Fruit fly (Drosophila melanogaster) whole organism, embryonic: Measurements from ENCODE around the gene CG14856.

Source experiments
- CG10147 ChIP-seq: fragments of 200-800 bp; sonication (Bioruptor generic); optimal IDR thresholded peaks from 2 replicates; lab custom pipeline; 2019; ENCODE audit warnings: missing biosample characterization, mild to moderate bottlenecking, missing genetic modification characterization, moderate library complexity
- CG11456 ChIP-seq: fragments of 200-800 bp; sonication (Bioruptor generic); IDR thresholded peaks from 3 replicates; pipeline ENCODE4 v1.3.6; 2022; ENCODE audit warnings: missing biosample characterization, missing genetic modification characterization
- CG11504 ChIP-seq: fragments of 200-800 bp; sonication (Bioruptor generic); optimal IDR thresholded peaks from 3 replicates; lab custom pipeline; 2019; ENCODE audit warnings: missing biosample characterization, mild to moderate bottlenecking, missing genetic modification characterization, moderate library complexity
- CG1233 ChIP-seq: fragments of 200-800 bp; sonication (Bioruptor generic); optimal IDR thresholded peaks from 4 replicates; lab custom pipeline; 2018; ENCODE audit warnings: missing biosample characterization, mild to moderate bottlenecking, missing genetic modification characterization
- CG13894 ChIP-seq: fragments of 200-800 bp; sonication (Bioruptor generic); optimal IDR thresholded peaks from 3 replicates; lab custom pipeline; 2018; ENCODE audit warnings: missing biosample characterization, mild to moderate bottlenecking, missing genetic modification characterization, moderate library complexity
- CG17361 ChIP-seq: fragments of 200-800 bp; sonication (Bioruptor generic); IDR thresholded peaks from 3 replicates; pipeline ENCODE4 v1.3.6; 2022; ENCODE audit warnings: missing biosample characterization, missing genetic modification characterization
- CG18262 ChIP-seq: fragments of 200-800 bp; optimal IDR thresholded peaks from 3 replicates; lab custom pipeline; 2019; ENCODE audit warnings: missing biosample characterization, mild to moderate bottlenecking, missing genetic modification characterization, moderate library complexity
- CG2116 ChIP-seq: fragments of 200-800 bp; sonication (Bioruptor generic); optimal IDR thresholded peaks from 3 replicates; lab custom pipeline; 2018; ENCODE audit warnings: missing biosample characterization, mild to moderate bottlenecking, missing genetic modification characterization
- CG30403 ChIP-seq: fragments of 200-800 bp; sonication (Bioruptor generic); optimal IDR thresholded peaks from 3 replicates; lab custom pipeline; 2016; ENCODE audit warnings: missing biosample characterization, missing genetic modification characterization
- CG3726 ChIP-seq: fragments of 200-800 bp; sonication (Bioruptor generic); IDR thresholded peaks from 3 replicates; pipeline ENCODE4, ENCODE4 v1.3.6; 2022; ENCODE audit warnings: missing biosample characterization, missing genetic modification characterization
- CG6175 ChIP-seq: fragments of 200-800 bp; sonication (Bioruptor generic); IDR thresholded peaks from 3 replicates; pipeline ENCODE4 v1.3.6; 2022; ENCODE audit warnings: missing biosample characterization, missing genetic modification characterization
- CG7839 ChIP-seq: fragments of 200-800 bp; sonication (Bioruptor generic); optimal IDR thresholded peaks from 3 replicates; lab custom pipeline; 2018; ENCODE audit warnings: missing biosample characterization, mild to moderate bottlenecking, missing genetic modification characterization, moderate library complexity
- CG8388 ChIP-seq: fragments of 200-800 bp; sonication (Bioruptor generic); optimal IDR thresholded peaks from 2 replicates; lab custom pipeline; 2019; ENCODE audit warnings: missing biosample characterization, mild to moderate bottlenecking, missing genetic modification characterization, moderate library complexity
- CG9215 ChIP-seq: fragments of 200-800 bp; sonication (Bioruptor generic); IDR thresholded peaks from 2 replicates; pipeline ENCODE4 v1.3.6; 2022; ENCODE audit warnings: missing biosample characterization, missing genetic modification characterization
- CoRest ChIP-seq: fragments of 200-800 bp; sonication (Bioruptor generic); optimal IDR thresholded peaks from 3 replicates; lab custom pipeline; 2018; ENCODE audit warnings: missing biosample characterization, mild to moderate bottlenecking, missing genetic modification characterization, moderate library complexity
- Dad ChIP-seq: fragments of 200-800 bp; sonication (Bioruptor generic); optimal IDR thresholded peaks from 3 replicates; lab custom pipeline; 2016; ENCODE audit warnings: missing biosample characterization, missing genetic modification characterization
- Dek ChIP-seq: fragments of 200-800 bp; sonication (Bioruptor generic); optimal IDR thresholded peaks from 3 replicates; lab custom pipeline; 2019; ENCODE audit warnings: missing biosample characterization, mild to moderate bottlenecking, missing genetic modification characterization, moderate library complexity
- Elba2 ChIP-seq: fragments of 200-800 bp; sonication (Bioruptor generic); optimal IDR thresholded peaks from 3 replicates; lab custom pipeline; 2016; ENCODE audit warnings: missing biosample characterization, missing genetic modification characterization
- Hr51 ChIP-seq, 2 experiments: fragments of 200-800 bp; sonication (Bioruptor generic); optimal IDR thresholded peaks; 2 replicates in 1 of 2; 3 replicates in 1 of 2; lab custom pipeline; 2016 to 2018; ENCODE audit warnings: missing biosample characterization in 2 of 2, missing genetic modification characterization in 2 of 2, mild to moderate bottlenecking in 1 of 2, moderate library complexity in 1 of 2
- Lim3 ChIP-seq: fragments of 200-800 bp; sonication (Bioruptor generic); IDR thresholded peaks from 2 replicates; pipeline ENCODE4 v1.3.6; 2022; ENCODE audit warnings: missing biosample characterization, missing genetic modification characterization
- MESR4 ChIP-seq: fragments of 200-800 bp; sonication (Bioruptor generic); optimal IDR thresholded peaks from 2 replicates; lab custom pipeline; 2018; ENCODE audit warnings: missing biosample characterization, mild to moderate bottlenecking, missing genetic modification characterization, moderate library complexity
- NC2α ChIP-seq: fragments of 200-800 bp; sonication (Bioruptor generic); optimal IDR thresholded peaks from 2 replicates; lab custom pipeline; 2016; ENCODE audit warnings: missing biosample characterization, missing genetic modification characterization
- Neu2 ChIP-seq: fragments of 200-800 bp; sonication (Bioruptor generic); optimal IDR thresholded peaks from 3 replicates; lab custom pipeline; 2016; ENCODE audit warnings: missing biosample characterization, missing genetic modification characterization, borderline replicate concordance
- Oli ChIP-seq: fragments of 200-800 bp; sonication (Bioruptor generic); optimal IDR thresholded peaks from 2 replicates; lab custom pipeline; 2018; ENCODE audit warnings: missing biosample characterization, mild to moderate bottlenecking, missing genetic modification characterization, moderate library complexity
- PHDP ChIP-seq: fragments of 200-800 bp; sonication (Bioruptor generic); optimal IDR thresholded peaks from 3 replicates; lab custom pipeline; 2018; ENCODE audit warnings: missing biosample characterization, mild to moderate bottlenecking, missing genetic modification characterization, moderate library complexity
- Sox102F ChIP-seq: fragments of 200-800 bp; sonication (Bioruptor generic); optimal IDR thresholded peaks from 2 replicates; lab custom pipeline; 2018; ENCODE audit warnings: missing biosample characterization, mild to moderate bottlenecking, missing genetic modification characterization, moderate library complexity
- Stat92E ChIP-seq, 3 experiments: fragments of >200 bp in 2 of 3; fragments of 200-800 bp in 1 of 3; sonication (Bioruptor generic) in 1 of 3; optimal IDR thresholded peaks; 2 replicates each; lab custom pipeline; 2017 to 2019; ENCODE audit warnings: missing biosample characterization in 3 of 3, missing genetic modification characterization in 3 of 3, mild to moderate bottlenecking in 1 of 3, moderate library complexity in 1 of 3
- Trl ChIP-seq, 3 experiments: fragments of >200 bp in 2 of 3; fragments of 200-800 bp in 1 of 3; sonication (Bioruptor generic) in 1 of 3; optimal IDR thresholded peaks; 2 replicates in 1 of 3; 3 replicates in 2 of 3; lab custom pipeline; 2016 to 2017; ENCODE audit warnings: missing biosample characterization in 1 of 3, missing genetic modification characterization in 1 of 3
- ab ChIP-seq: fragments of 200-800 bp; sonication (Bioruptor generic); optimal IDR thresholded peaks from 2 replicates; lab custom pipeline; 2016; ENCODE audit warnings: missing biosample characterization, missing genetic modification characterization
- bab2 ChIP-seq: fragments of 200-800 bp; sonication (Bioruptor generic); optimal IDR thresholded peaks from 2 replicates; lab custom pipeline; 2016; ENCODE audit warnings: missing biosample characterization, missing genetic modification characterization
- bsh ChIP-seq, 2 experiments: fragments of 200-800 bp; sonication (Bioruptor generic); optimal IDR thresholded peaks; 2 replicates each; lab custom pipeline; 2017 to 2018; ENCODE audit warnings: mild to moderate bottlenecking in 2 of 2, missing biosample characterization in 2 of 2, missing genetic modification characterization in 2 of 2, moderate library complexity in 1 of 2
- btn ChIP-seq: fragments of 200-800 bp; sonication (Bioruptor generic); optimal IDR thresholded peaks from 2 replicates; lab custom pipeline; 2016; ENCODE audit warnings: missing biosample characterization, missing genetic modification characterization
- caup ChIP-seq: fragments of 200-800 bp; sonication (Bioruptor generic); optimal IDR thresholded peaks from 3 replicates; lab custom pipeline; 2017; ENCODE audit warnings: missing biosample characterization, mild to moderate bottlenecking, missing genetic modification characterization, moderate library complexity; ENCODE audit not compliant: severe bottlenecking
- crc ChIP-seq: fragments of 200-800 bp; sonication (Bioruptor generic); optimal IDR thresholded peaks from 2 replicates; lab custom pipeline; 2016; ENCODE audit warnings: missing biosample characterization, missing genetic modification characterization
- eve ChIP-seq, 2 experiments: fragments of >200 bp; optimal IDR thresholded peaks; 2 replicates each; lab custom pipeline; 2017; ENCODE audit warnings: missing biosample characterization in 2 of 2, missing genetic modification characterization in 2 of 2
- fd102C ChIP-seq: fragments of 200-800 bp; sonication (Bioruptor generic); optimal IDR thresholded peaks from 2 replicates; lab custom pipeline; 2018; ENCODE audit warnings: missing biosample characterization, mild to moderate bottlenecking, missing genetic modification characterization, moderate library complexity
- fd64A ChIP-seq: fragments of 200-800 bp; sonication (Bioruptor generic); optimal IDR thresholded peaks from 3 replicates; lab custom pipeline; 2018; ENCODE audit warnings: missing biosample characterization, mild to moderate bottlenecking, missing genetic modification characterization
- gcm ChIP-seq: fragments of 200-800 bp; sonication (Bioruptor generic); optimal IDR thresholded peaks from 2 replicates; lab custom pipeline; 2019; ENCODE audit warnings: missing biosample characterization, mild to moderate bottlenecking, missing genetic modification characterization, moderate library complexity
- gem ChIP-seq: fragments of 200-800 bp; sonication (Bioruptor generic); optimal IDR thresholded peaks from 2 replicates; lab custom pipeline; 2019; ENCODE audit warnings: missing biosample characterization, mild to moderate bottlenecking, missing genetic modification characterization, moderate library complexity
- gt ChIP-seq: fragments of 200-800 bp; sonication (Bioruptor generic); IDR thresholded peaks from 2 replicates; pipeline ENCODE4 v1.3.6; 2022; ENCODE audit warnings: missing biosample characterization, missing genetic modification characterization
- kay ChIP-seq: fragments of 200-800 bp; sonication (Bioruptor generic); optimal IDR thresholded peaks from 2 replicates; lab custom pipeline; 2016; ENCODE audit warnings: missing biosample characterization, missing genetic modification characterization
- phol ChIP-seq: fragments of 200-800 bp; sonication (Bioruptor generic); optimal IDR thresholded peaks from 3 replicates; lab custom pipeline; 2018; ENCODE audit warnings: missing biosample characterization, mild to moderate bottlenecking, missing genetic modification characterization, moderate library complexity
- row ChIP-seq: fragments of 200-800 bp; sonication (Bioruptor generic); IDR thresholded peaks from 3 replicates; pipeline ENCODE4 v1.3.6; 2022; ENCODE audit warnings: missing biosample characterization, missing genetic modification characterization
- run ChIP-seq: fragments of 200-800 bp; sonication (Bioruptor generic); optimal IDR thresholded peaks from 3 replicates; lab custom pipeline; 2018; ENCODE audit warnings: missing biosample characterization, mild to moderate bottlenecking, missing genetic modification characterization
- schlank ChIP-seq: fragments of 200-800 bp; sonication (Bioruptor generic); optimal IDR thresholded peaks from 2 replicates; lab custom pipeline; 2018; ENCODE audit warnings: missing biosample characterization, mild to moderate bottlenecking, missing genetic modification characterization
- sd ChIP-seq: fragments of 200-800 bp; sonication (Bioruptor generic); optimal IDR thresholded peaks from 3 replicates; lab custom pipeline; 2018; ENCODE audit warnings: missing biosample characterization, mild to moderate bottlenecking, missing genetic modification characterization, moderate library complexity
- slou ChIP-seq: fragments of 200-800 bp; sonication (Bioruptor generic); optimal IDR thresholded peaks from 3 replicates; lab custom pipeline; 2016; ENCODE audit warnings: missing biosample characterization, missing genetic modification characterization
- ssp ChIP-seq: fragments of 200-800 bp; sonication (Bioruptor generic); IDR thresholded peaks from 2 replicates; pipeline ENCODE4 v1.3.6; 2022; ENCODE audit warnings: missing biosample characterization, missing genetic modification characterization
- tx ChIP-seq: fragments of 200-800 bp; sonication (Bioruptor generic); optimal IDR thresholded peaks from 2 replicates; lab custom pipeline; 2016; ENCODE audit warnings: missing biosample characterization, missing genetic modification characterization

CG14856 gene

dm6 chr3R:14779733-14780278 lies 19.0 kb upstream of the CG14856 start (continued):
- TF ChIP-seq run (no peak), gcm (GFP tag; lab: Kevin White, UChicago) (no peak), phol (peak; percentile 10), Lim3 (GFP tag; lab: Robert Waterston, UW) (no peak), CG10147 (GFP tag; lab: Kevin White, UChicago) (no peak), eve (GFP tag; optimal IDR thresholded peaks at IDR 0.05; lab: Kevin White, UChicago) (peak in 1 of 2 experiments; percentile 58), ssp (GFP tag; lab: Robert Waterston, UW) (no peak), btn (GFP tag; lab: Kevin White, UChicago) (no peak), fd102C (GFP tag; lab: Kevin White, UChicago) (no peak), Dek (tag; lab: Kevin White, UChicago) (no peak), schlank (tag; lab: Kevin White, UChicago) (no peak), MESR4 (no peak), NC2α (GFP tag; lab: Kevin White, UChicago) (no peak), caup (GFP tag; lab: Kevin White, UChicago) (no peak), ab (no peak), Sox102F (peak; percentile 52), CG3726 (GFP tag; lab: Robert Waterston, UW) (no peak), bsh (GFP tag; optimal IDR thresholded peaks at IDR 0.05; lab: Kevin White, UChicago) (peak in 1 of 2 experiments; percentile 1), gt (no peak), CoRest (tag; lab: Kevin White, UChicago) (no peak), CG6175 (GFP tag; lab: Robert Waterston, UW) (no peak), CG1233 (GFP tag; lab: Kevin White, UChicago) (no peak), fd64A (GFP tag; lab: Kevin White, UChicago) (no peak), CG30403 (GFP tag; lab: Kevin White, UChicago) (no peak), Elba2 (GFP tag; lab: Kevin White, UChicago) (no peak), crc (GFP tag; lab: Kevin White, UChicago) (no peak), gem (peak; percentile 47), PHDP (tag; lab: Kevin White, UChicago) (no peak), Trl (optimal IDR thresholded peaks at IDR 0.05; lab: Kevin White, UChicago) (no peak), Trl (GFP tag; optimal IDR thresholded peaks at IDR 0.05; lab: Kevin White, UChicago) (no peak), CG18262 (tag; lab: Kevin White, UChicago) (peak; percentile 1), CG17361 (GFP tag; lab: Robert Waterston, UW) (0 out of 3 replicates have a peak, but pooled peaks have one; percentile 24), sd (tag; lab: Kevin White, UChicago) (no peak), CG11456 (no peak), Dad (GFP tag; lab: Kevin White, UChicago) (no peak), Stat92E (GFP tag; optimal IDR thresholded peaks at IDR 0.05; lab: Kevin White, UChicago) (no peak), row (0 out of 3 replicates have a peak, but pooled peaks have one; percentile 13), CG11504 (tag; lab: Kevin White, UChicago) (peak; percentile 29), CG9215 (GFP tag; lab: Robert Waterston, UW) (no peak), CG8388 (GFP tag; lab: Kevin White, UChicago) (peak; percentile 14), bab2 (GFP tag; lab: Kevin White, UChicago) (no peak), kay (GFP tag; lab: Kevin White, UChicago) (no peak), CG13894 (no peak), Neu2 (GFP tag; lab: Kevin White, UChicago) (no peak), slou (GFP tag; lab: Kevin White, UChicago) (no peak), Hr51 (GFP tag; optimal IDR thresholded peaks at IDR 0.05; lab: Kevin White, UChicago) (peak in 1 of 2 experiments; percentile 15), Oli (peak; percentile 4), tx (GFP tag; lab: Kevin White, UChicago) (no peak), CG7839 (peak; percentile 21), CG2116 (no peak)
